Worm (Caenorhabditis elegans): ENCODE data around the gene alh-9.

The alh-9 gene

ce11 chrIII:5879291-5879968, 23.6 kb downstream of the alh-9 start, which contains the start of gene hpo-10 (continued):
- TF ChIP-seq dve-1 (tag; optimal IDR thresholded peaks at IDR 0.05; ENCODE audit: insufficient read depth): peak; percentile 48
- no peak for TF ChIP-seq php-3 (GFP tag; IDR thresholded peaks at IDR 0.05)
- peak; percentile 22 for TF ChIP-seq hlh-30 (tag; optimal IDR thresholded peaks at IDR 0.05; ENCODE audit: insufficient read depth)
- no peak for TF ChIP-seq hif-1 (tag; optimal IDR thresholded peaks at IDR 0.05)
- no peak for TF ChIP-seq ces-1 (GFP tag; optimal IDR thresholded peaks at IDR 0.05)
- TF ChIP-seq mxl-2 (GFP tag; conservative IDR thresholded peaks at IDR 0.05): no peak
- no peak for TF ChIP-seq daf-16 (GFP tag; optimal IDR thresholded peaks at IDR 0.05)
- TF ChIP-seq daf-16 (tag; optimal IDR thresholded peaks at IDR 0.05): peak; percentile 31
- TF ChIP-seq nhr-6 (tag; optimal IDR thresholded peaks at IDR 0.05): peak; percentile 43
- no peak for TF ChIP-seq zfp-2 (tag; optimal IDR thresholded peaks at IDR 0.05)
- TF ChIP-seq ceh-62 (tag; optimal IDR thresholded peaks at IDR 0.05): no peak
- peak; percentile 96 for TF ChIP-seq aha-1 (tag)
- TF ChIP-seq zag-1 (tag; optimal IDR thresholded peaks at IDR 0.05): no peak
- TF ChIP-seq dpl-1 (GFP tag; optimal IDR thresholded peaks at IDR 0.05): peak; percentile 12
- no peak for TF ChIP-seq nhr-10 (tag; optimal IDR thresholded peaks at IDR 0.05)
- no peak for TF ChIP-seq arid-1 (GFP tag; conservative IDR thresholded peaks at IDR 0.05)
- TF ChIP-seq F37D6.2 (tag; optimal IDR thresholded peaks at IDR 0.05): no peak

ce11 chrIII:5882284-5882683, 26.5 kb downstream of the alh-9 start:
- TF ChIP-seq lin-38 (GFP tag; IDR thresholded peaks at IDR 0.05) (peak; percentile 33), T26A8.4 (GFP tag; IDR thresholded peaks at IDR 0.05) (0 out of 2 replicates have a peak, but pooled peaks have one; percentile 16), zip-2 (tag; optimal IDR thresholded peaks at IDR 0.05) (no peak)

DNA sequence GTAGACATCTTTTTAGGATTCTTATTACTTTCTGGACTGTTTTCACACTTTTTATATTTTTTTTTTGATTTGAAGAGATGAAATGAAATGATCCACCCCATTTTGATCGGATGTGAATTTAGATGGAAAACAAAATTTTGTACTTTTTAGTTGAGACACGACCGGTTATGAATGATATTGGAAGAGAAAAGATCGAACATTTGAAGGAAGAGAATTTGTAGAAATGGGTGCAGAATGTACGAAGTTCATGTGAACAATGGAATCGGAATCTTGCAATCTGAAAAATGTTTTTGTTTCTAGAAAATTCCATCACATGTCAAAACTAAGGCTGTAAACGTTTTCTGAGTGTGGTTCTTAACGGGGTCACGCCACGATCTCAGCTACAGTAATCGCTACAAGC, 27.0 kb downstream of the alh-9 start, which contains the start of gene F01F1.14:
F01F1.14 (minus strand) TSS at position 101 of the 400 bp plus-strand sequence.
- TF ChIP-seq spr-3 (GFP tag; optimal IDR thresholded peaks at IDR 0.05) (no peak), Y48G9A.11 (GFP tag; IDR thresholded peaks at IDR 0.05) (no peak), ctbp-1 (GFP tag; IDR thresholded peaks at IDR 0.05) (no peak), nhr-42 (GFP tag; IDR thresholded peaks at IDR 0.05) (no peak), saeg-2 (GFP tag; IDR thresholded peaks at IDR 0.05) (no peak), ztf-11 (tag; optimal IDR thresholded peaks at IDR 0.05) (no peak), lsy-2 (tag; optimal IDR thresholded peaks at IDR 0.05) (no peak), zfp-3 (GFP tag; conservative IDR thresholded peaks at IDR 0.05) (no peak), lin-29 (GFP tag; IDR thresholded peaks at IDR 0.05) (no peak), spr-1 (tag; optimal IDR thresholded peaks at IDR 0.05) (no peak), madf-9 (GFP tag; conservative IDR thresholded peaks at IDR 0.05) (no peak), ZK337.2 (GFP tag; IDR thresholded peaks at IDR 0.05) (no peak)

ce11 chrIII:5883517-5883916, 27.7 kb downstream of the alh-9 start:
- no peak for TF ChIP-seq nhr-42 (GFP tag; IDR thresholded peaks at IDR 0.05)
- no peak for TF ChIP-seq nhr-11 (tag; optimal IDR thresholded peaks at IDR 0.05)
- TF ChIP-seq ceh-32 (tag; optimal IDR thresholded peaks at IDR 0.05; ENCODE audit: poor library complexity): no peak
- no peak for TF ChIP-seq daf-12 (tag; optimal IDR thresholded peaks at IDR 0.05)
- TF ChIP-seq attf-4 (tag; optimal IDR thresholded peaks at IDR 0.05): no peak
- TF ChIP-seq nhr-6 (tag; optimal IDR thresholded peaks at IDR 0.05): no peak
- no peak for TF ChIP-seq nhr-77 (tag; optimal IDR thresholded peaks at IDR 0.05)
- no peak for TF ChIP-seq F44E2.7 (GFP tag; IDR thresholded peaks at IDR 0.05)
- no peak for TF ChIP-seq egl-43 (GFP tag; IDR thresholded peaks at IDR 0.05)
- no peak for TF ChIP-seq fkh-10 (GFP tag; optimal IDR thresholded peaks at IDR 0.05)
- no peak for TF ChIP-seq T20F7.1 (GFP tag; optimal IDR thresholded peaks at IDR 0.05)
- TF ChIP-seq dmd-9 (GFP tag; IDR thresholded peaks at IDR 0.05): no peak
- no peak for TF ChIP-seq ztf-7 (tag; optimal IDR thresholded peaks at IDR 0.05)
- no peak for TF ChIP-seq daf-19 (GFP tag; conservative IDR thresholded peaks at IDR 0.05)
- no peak for TF ChIP-seq spr-1 (tag; optimal IDR thresholded peaks at IDR 0.05)

Measured in whole organism, L4 larva.